Worm (Caenorhabditis elegans): Measurements from ENCODE around the gene T05A7.12.

T05A7.12 gene

ce11 chrII:4675481-4675880, 12.4 kb upstream of the T05A7.12 start, which contains the start of gene T05A7.3:
TSS of gene T05A7.3 (plus strand) at chrII:4675781.
- TF ChIP-seq nhr-25 (tag; optimal IDR thresholded peaks at IDR 0.05), result no peak
- no peak for TF ChIP-seq ceh-28 (tag; optimal IDR thresholded peaks at IDR 0.05)
- TF ChIP-seq ceh-82 (tag; optimal IDR thresholded peaks at IDR 0.05), result no peak
- no peak for TF ChIP-seq egl-5 (tag; optimal IDR thresholded peaks at IDR 0.05)
- TF ChIP-seq ztf-11 (tag; optimal IDR thresholded peaks at IDR 0.05), result no peak
- TF ChIP-seq nhr-23 (tag; optimal IDR thresholded peaks at IDR 0.05), result no peak
- TF ChIP-seq unc-39 (tag; optimal IDR thresholded peaks at IDR 0.05), result no peak
- TF ChIP-seq nfya-1 (tag; optimal IDR thresholded peaks at IDR 0.05; ENCODE audit: insufficient read depth), result no peak
- TF ChIP-seq ama-1 (optimal IDR thresholded peaks at IDR 0.05), result no peak
- no peak for TF ChIP-seq snpc-4 (tag; optimal IDR thresholded peaks at IDR 0.05)
- TF ChIP-seq egl-27 (tag; optimal IDR thresholded peaks at IDR 0.05), result no peak

ce11 chrII:4674188-4674587, 11.1 kb upstream of the T05A7.12 start:
- TF ChIP-seq pqm-1 (tag; optimal IDR thresholded peaks at IDR 0.05) (peak; percentile 68), ceh-28 (tag; optimal IDR thresholded peaks at IDR 0.05) (no peak), jun-1 (tag; optimal IDR thresholded peaks at IDR 0.05) (peak; percentile 60), elt-2 (tag; optimal IDR thresholded peaks at IDR 0.05) (peak; percentile 96)

ce11 chrII:4673670-4674069, 10.6 kb upstream of the T05A7.12 start:
- TF ChIP-seq ama-1 (optimal IDR thresholded peaks at IDR 0.05), result peak; percentile 56
- no peak for TF ChIP-seq ZK546.5 (tag; optimal IDR thresholded peaks at IDR 0.05)

ce11 chrII:4673242-4673641, 10.2 kb upstream of the T05A7.12 start:
- TF ChIP-seq zag-1 (tag; optimal IDR thresholded peaks at IDR 0.05) (no peak), fkh-10 (GFP tag; optimal IDR thresholded peaks at IDR 0.05) (no peak), jun-1 (tag; optimal IDR thresholded peaks at IDR 0.05) (no peak), ama-1 (optimal IDR thresholded peaks at IDR 0.05) (no peak), unc-39 (tag; optimal IDR thresholded peaks at IDR 0.05) (no peak)

ce11 chrII:4672584-4673110, 9.6 kb upstream of the T05A7.12 start, which contains the start of the genes clec-140 and hmg-11:
TSS of gene clec-140 (plus strand) at chrII:4673060.
TSS of gene hmg-11 (plus strand) at chrII:4673085.
- peak; percentile 33 for TF ChIP-seq pqm-1 (tag; optimal IDR thresholded peaks at IDR 0.05)
- no peak for TF ChIP-seq ztf-11 (tag; optimal IDR thresholded peaks at IDR 0.05)
- peak; percentile 24 for TF ChIP-seq egl-5 (tag; optimal IDR thresholded peaks at IDR 0.05)
- peak; percentile 71 for TF ChIP-seq lin-15B (tag; optimal IDR thresholded peaks at IDR 0.05)
- peak; percentile 46 for TF ChIP-seq elt-2 (tag; optimal IDR thresholded peaks at IDR 0.05)
- TF ChIP-seq fos-1 (tag; optimal IDR thresholded peaks at IDR 0.05), result peak; percentile 9
- no peak for TF ChIP-seq mdl-1 (tag; optimal IDR thresholded peaks at IDR 0.05)
- peak; percentile 43 for TF ChIP-seq snpc-4 (tag; optimal IDR thresholded peaks at IDR 0.05)
- TF ChIP-seq elt-3 (tag; optimal IDR thresholded peaks at IDR 0.05), result no peak
- TF ChIP-seq nfya-1 (tag; optimal IDR thresholded peaks at IDR 0.05; ENCODE audit: insufficient read depth), result peak; percentile 72
- peak; percentile 45 for TF ChIP-seq jun-1 (tag; optimal IDR thresholded peaks at IDR 0.05)
- peak; percentile 51 for TF ChIP-seq nhr-25 (tag; optimal IDR thresholded peaks at IDR 0.05)
- peak; percentile 8 for TF ChIP-seq lsy-12 (tag; optimal IDR thresholded peaks at IDR 0.05)
- peak; percentile 90 for TF ChIP-seq lin-39 (tag; optimal IDR thresholded peaks at IDR 0.05)
- TF ChIP-seq nhr-67 (tag; optimal IDR thresholded peaks at IDR 0.05), result no peak
- TF ChIP-seq nhr-23 (tag; optimal IDR thresholded peaks at IDR 0.05), result peak; percentile 41
- TF ChIP-seq ceh-16 (tag; optimal IDR thresholded peaks at IDR 0.05), result no peak
- no peak for TF ChIP-seq nhr-11 (tag; optimal IDR thresholded peaks at IDR 0.05)

- TF ChIP-seq pha-4 (tag; optimal IDR thresholded peaks at IDR 0.05), result no peak
- no peak for TF ChIP-seq nhr-23 (tag; optimal IDR thresholded peaks at IDR 0.05)
- TF ChIP-seq mdl-1 (tag; optimal IDR thresholded peaks at IDR 0.05), result no peak
- TF ChIP-seq nhr-12 (tag; optimal IDR thresholded peaks at IDR 0.05), result no peak
These were observed 8.6 kb upstream of the T05A7.12 start, which contains the start of gene T05A7.6 for ce11 chrII:4671692-4672091. TSS of gene T05A7.6 (minus strand) at chrII:4671792.

- no peak for TF ChIP-seq mdl-1 (tag; optimal IDR thresholded peaks at IDR 0.05)
- no peak for TF ChIP-seq ztf-11 (tag; optimal IDR thresholded peaks at IDR 0.05)
- TF ChIP-seq skn-1 (tag; optimal IDR thresholded peaks at IDR 0.05), result no peak
- TF ChIP-seq pha-4 (tag; optimal IDR thresholded peaks at IDR 0.05), result no peak
- no peak for TF ChIP-seq ceh-9 (tag; optimal IDR thresholded peaks at IDR 0.05)
- no peak for TF ChIP-seq daf-12 (tag; optimal IDR thresholded peaks at IDR 0.05)
- TF ChIP-seq nhr-25 (tag; optimal IDR thresholded peaks at IDR 0.05), result no peak
- TF ChIP-seq ceh-28 (tag; optimal IDR thresholded peaks at IDR 0.05), result no peak
These were observed 4.5 kb upstream of the T05A7.12 start, which contains the start of gene fut-5 for ce11 chrII:4667572-4667971. TSS of gene fut-5 (minus strand) at chrII:4667672.
